Worm (Caenorhabditis elegans) whole organism, L4 larva: ENCODE data around the gene fbxa-171.

ENCODE experiments used
- D1046.2 ChIP-seq: fragments of 200-800 bp; sonication (Bioruptor generic); IDR thresholded peaks from 2 replicates; pipeline ENCODE4 v1.3.6; 2022; ENCODE audit warnings: missing genetic modification characterization, missing compliant biosample characterization
- F10B5.3 ChIP-seq: sonication (generic microtip); optimal IDR thresholded peaks from 2 replicates; lab custom pipeline; 2016; ENCODE audit warnings: mild to moderate bottlenecking, missing genetic modification characterization, missing compliant biosample characterization
- F44E2.7 ChIP-seq: fragments of 200-800 bp; sonication (Bioruptor generic); IDR thresholded peaks from 2 replicates; pipeline ENCODE4 v2.1.2; 2022; ENCODE audit warnings: missing genetic modification characterization, missing compliant biosample characterization
- T20F7.1 ChIP-seq: fragments of 200-800 bp; sonication (Bioruptor generic); optimal IDR thresholded peaks from 2 replicates; lab custom pipeline; 2018; ENCODE audit warnings: mild to moderate bottlenecking, missing genetic modification characterization, missing compliant biosample characterization
- Y105C5A.15 ChIP-seq: fragments of 200-800 bp; sonication (Bioruptor generic); IDR thresholded peaks from 2 replicates; pipeline ENCODE4 v1.3.6; 2022; ENCODE audit warnings: missing genetic modification characterization, missing compliant biosample characterization
- Y48G9A.11 ChIP-seq: fragments of 200-800 bp; sonication (Bioruptor generic); IDR thresholded peaks from 2 replicates; pipeline ENCODE4 v1.3.6; 2022; ENCODE audit warnings: missing genetic modification reagents, missing genetic modification characterization, missing compliant biosample characterization
- Y5F2A.4 ChIP-seq: fragments of 200-800 bp; sonication (Bioruptor generic); optimal IDR thresholded peaks from 2 replicates; lab custom pipeline; 2018; ENCODE audit warnings: mild to moderate bottlenecking, missing genetic modification characterization, missing compliant biosample characterization
- Y75B8A.6 ChIP-seq: fragments of 200-800 bp; sonication (Bioruptor generic); IDR thresholded peaks from 2 replicates; pipeline ENCODE4 v1.3.6; 2022; ENCODE audit warnings: missing genetic modification reagents, missing genetic modification characterization, missing compliant biosample characterization
- ZK337.2 ChIP-seq: fragments of 200-800 bp; sonication (Bioruptor generic); IDR thresholded peaks from 2 replicates; pipeline ENCODE4 v1.3.6; 2022; ENCODE audit warnings: missing genetic modification reagents, missing genetic modification characterization, missing compliant biosample characterization
- aha-1 ChIP-seq: fragments of 150-350 bp; peaks from one replicate; lab custom pipeline; 2014; ENCODE audit warnings: missing biosample characterization, missing genetic modification characterization
- attf-4 ChIP-seq: sonication (generic microtip); optimal IDR thresholded peaks from 3 replicates; lab custom pipeline; 2017; ENCODE audit warnings: missing biosample characterization, missing genetic modification characterization
- ceh-20 ChIP-seq: fragments of 200-800 bp; sonication (Bioruptor generic); IDR thresholded peaks from 2 replicates; pipeline ENCODE4 v1.3.6; 2022; ENCODE audit warnings: missing genetic modification reagents, missing genetic modification characterization, missing compliant biosample characterization
- ceh-28 ChIP-seq: fragments of 150-350 bp; optimal IDR thresholded peaks from 2 replicates; lab custom pipeline; 2014; ENCODE audit warnings: missing biosample characterization, missing genetic modification reagents, missing genetic modification characterization
- ceh-82 ChIP-seq: sonication (generic microtip); optimal IDR thresholded peaks from 2 replicates; lab custom pipeline; 2017; ENCODE audit warnings: missing biosample characterization, missing genetic modification characterization
- daf-19 ChIP-seq: fragments of 200-800 bp; sonication (Bioruptor generic); conservative IDR thresholded peaks from 2 replicates; pipeline ENCODE4 v1.3.6; 2022; ENCODE audit warnings: missing genetic modification characterization, missing compliant biosample characterization
- dmd-9 ChIP-seq: fragments of 200-800 bp; sonication (Bioruptor generic); IDR thresholded peaks from 2 replicates; pipeline ENCODE4 v1.3.6; 2022; ENCODE audit warnings: missing genetic modification reagents, missing genetic modification characterization, missing compliant biosample characterization
- gei-8 ChIP-seq: fragments of 200-800 bp; sonication (Bioruptor generic); optimal IDR thresholded peaks from 2 replicates; lab custom pipeline; 2018; ENCODE audit warnings: mild to moderate bottlenecking, missing genetic modification characterization, missing compliant biosample characterization
- hlh-11 ChIP-seq: fragments of 200-800 bp; sonication (Bioruptor generic); optimal IDR thresholded peaks from 2 replicates; lab custom pipeline; 2018; ENCODE audit warnings: mild to moderate bottlenecking, missing genetic modification characterization, missing compliant biosample characterization
- jun-1 ChIP-seq: fragments of 150-350 bp; optimal IDR thresholded peaks from 2 replicates; lab custom pipeline; 2014; ENCODE audit warnings: missing biosample characterization, missing genetic modification reagents, missing genetic modification characterization
- lim-7 ChIP-seq: fragments of 200-800 bp; sonication (Bioruptor generic); IDR thresholded peaks from 2 replicates; pipeline ENCODE4 v1.3.6; 2022; ENCODE audit warnings: missing genetic modification characterization, missing compliant biosample characterization
- lir-3 ChIP-seq: sonication (generic microtip); optimal IDR thresholded peaks from 2 replicates; lab custom pipeline; 2016; ENCODE audit warnings: mild to moderate bottlenecking, missing genetic modification characterization, missing compliant biosample characterization
- madf-9 ChIP-seq: fragments of 200-800 bp; sonication (Bioruptor generic); conservative IDR thresholded peaks from 2 replicates; pipeline ENCODE4 v1.3.6; 2022; ENCODE audit warnings: missing genetic modification reagents, missing genetic modification characterization, missing compliant biosample characterization
- mes-2 ChIP-seq: sonication (generic microtip); optimal IDR thresholded peaks from 2 replicates; lab custom pipeline; 2016; ENCODE audit warnings: missing genotype, mild to moderate bottlenecking, missing genetic modification characterization, missing compliant biosample characterization; ENCODE audit not compliant: poor library complexity, severe bottlenecking
- mxl-2 ChIP-seq: fragments of 200-800 bp; sonication (Bioruptor generic); conservative IDR thresholded peaks from 2 replicates; pipeline ENCODE4 v1.3.6; 2022; ENCODE audit warnings: missing genetic modification reagents, missing genetic modification characterization, missing compliant biosample characterization
- mxl-3 ChIP-seq: fragments of 200-800 bp; sonication (Bioruptor generic); optimal IDR thresholded peaks from 2 replicates; lab custom pipeline; 2018; ENCODE audit warnings: mild to moderate bottlenecking, missing genetic modification characterization, missing compliant biosample characterization
- nhr-10 ChIP-seq: fragments of 150-350 bp; optimal IDR thresholded peaks from 2 replicates; lab custom pipeline; 2014; ENCODE audit warnings: missing biosample characterization, missing genetic modification characterization
- nhr-102 ChIP-seq: sonication (generic microtip); optimal IDR thresholded peaks from 2 replicates; lab custom pipeline; 2016; ENCODE audit warnings: mild to moderate bottlenecking, missing genetic modification characterization, moderate library complexity, missing compliant biosample characterization
- nhr-11 ChIP-seq: fragments of 150-350 bp; optimal IDR thresholded peaks from 2 replicates; lab custom pipeline; 2014; ENCODE audit warnings: missing biosample characterization, missing genetic modification characterization
- nhr-111 ChIP-seq: fragments of 200-800 bp; sonication (Bioruptor generic); optimal IDR thresholded peaks from 2 replicates; lab custom pipeline; 2018; ENCODE audit warnings: mild to moderate bottlenecking, missing genetic modification characterization, missing compliant biosample characterization
- nhr-41 ChIP-seq: fragments of 200-800 bp; sonication (Bioruptor generic); IDR thresholded peaks from 2 replicates; pipeline ENCODE4 v1.3.6; 2022; ENCODE audit warnings: missing genetic modification reagents, missing genetic modification characterization, missing compliant biosample characterization
- nhr-77 ChIP-seq: fragments of 150-350 bp; optimal IDR thresholded peaks from 2 replicates; lab custom pipeline; 2014; ENCODE audit warnings: missing biosample characterization, missing genetic modification characterization
- pha-4 ChIP-seq, 2 experiments: fragments of 150-350 bp in 1 of 2; fragments of 200-800 bp in 1 of 2; sonication (Bioruptor generic) in 1 of 2; IDR thresholded peaks in 1 of 2; optimal IDR thresholded peaks in 1 of 2; 2 replicates each; pipeline versions ENCODE4 v1.3.6 to Lab custom; 2014 to 2022; ENCODE audit warnings: missing genetic modification characterization in 2 of 2, missing genetic modification reagents in 2 of 2, missing biosample characterization in 1 of 2, missing compliant biosample characterization in 1 of 2
- saeg-2 ChIP-seq: fragments of 200-800 bp; sonication (Bioruptor generic); IDR thresholded peaks from 2 replicates; pipeline ENCODE4 v1.3.6; 2022; ENCODE audit warnings: missing genetic modification reagents, missing genetic modification characterization, missing compliant biosample characterization
- set-16 ChIP-seq: fragments of 200-800 bp; sonication (Bioruptor generic); IDR thresholded peaks from 2 replicates; pipeline ENCODE4 v1.3.6; 2022; ENCODE audit warnings: missing genetic modification reagents, missing genetic modification characterization, missing compliant biosample characterization
- spr-3 ChIP-seq: fragments of 200-800 bp; sonication (Bioruptor generic); optimal IDR thresholded peaks from 2 replicates; lab custom pipeline; 2018; ENCODE audit warnings: mild to moderate bottlenecking, missing genetic modification characterization, missing compliant biosample characterization
- vab-7 ChIP-seq: fragments of 200-800 bp; sonication (Bioruptor generic); IDR thresholded peaks from 2 replicates; pipeline ENCODE4 v1.3.6; 2022; ENCODE audit warnings: missing genetic modification reagents, missing genetic modification characterization, missing compliant biosample characterization
- zfp-2 ChIP-seq: sonication (generic microtip); optimal IDR thresholded peaks from 2 replicates; lab custom pipeline; 2016; ENCODE audit warnings: mild to moderate bottlenecking, missing genetic modification characterization, missing compliant biosample characterization
- zip-2 ChIP-seq: fragments of 150-350 bp; optimal IDR thresholded peaks from 2 replicates; lab custom pipeline; 2014; ENCODE audit warnings: missing biosample characterization, missing genetic modification characterization

fbxa-171 gene

ce11 chrV:17566850-17567249 lies 1.0 kb upstream of the fbxa-171 start, which contains the start of gene C38D9.2:
TSS of gene C38D9.2 (plus strand) at chrV:17567150.
- no peak for TF ChIP-seq spr-3 (GFP tag; lab: Kevin White, UChicago)
- no peak for TF ChIP-seq attf-4
- TF ChIP-seq Y48G9A.11 (GFP tag; lab: Robert Waterston, UW): no peak
- TF ChIP-seq mxl-2 (GFP tag; lab: Robert Waterston, UW): no peak
- no peak for TF ChIP-seq nhr-41 (GFP tag; lab: Robert Waterston, UW)
- no peak for TF ChIP-seq lim-7 (GFP tag; lab: Robert Waterston, UW)
- no peak for TF ChIP-seq nhr-77 (tag; lab: Kevin White, UChicago)
- TF ChIP-seq ceh-20 (GFP tag; lab: Robert Waterston, UW): no peak

- TF ChIP-seq zip-2 (tag; lab: Kevin White, UChicago) (no peak), hlh-11 (tag; lab: Kevin White, UChicago) (no peak), pha-4 (GFP tag; IDR thresholded peaks at IDR 0.05; lab: Robert Waterston, UW) (no peak), pha-4 (tag; optimal IDR thresholded peaks at IDR 0.05; lab: Kevin White, UChicago) (no peak), F44E2.7 (GFP tag; lab: Robert Waterston, UW) (no peak)
Observed at ce11 chrV:17558946-17559345, 6.9 kb downstream of the fbxa-171 start, which contains the start of gene fbxa-172. TSS of gene fbxa-172 (plus strand) at chrV:17559246.

- TF ChIP-seq lir-3 (tag; lab: Kevin White, UChicago): no peak
- TF ChIP-seq Y5F2A.4 (GFP tag; lab: Kevin White, UChicago): no peak
- TF ChIP-seq gei-8 (GFP tag; lab: Kevin White, UChicago): no peak
- no peak for TF ChIP-seq T20F7.1
- TF ChIP-seq ceh-28: no peak
- no peak for TF ChIP-seq dmd-9 (GFP tag; lab: Robert Waterston, UW)
- TF ChIP-seq nhr-102 (tag; lab: Kevin White, UChicago): no peak
- no peak for TF ChIP-seq nhr-11
- TF ChIP-seq Y105C5A.15 (GFP tag; lab: Robert Waterston, UW): no peak
- no peak for TF ChIP-seq nhr-111
- TF ChIP-seq vab-7 (GFP tag; lab: Robert Waterston, UW): no peak
- no peak for TF ChIP-seq mes-2 (tag; lab: Kevin White, UChicago)
- TF ChIP-seq ceh-82 (tag; lab: Kevin White, UChicago): no peak
- no peak for TF ChIP-seq ZK337.2 (GFP tag; lab: Robert Waterston, UW)
- no peak for TF ChIP-seq mxl-2 (GFP tag; lab: Robert Waterston, UW)
- TF ChIP-seq zfp-2 (tag; lab: Kevin White, UChicago): no peak
- TF ChIP-seq F10B5.3 (tag; lab: Kevin White, UChicago): no peak
- no peak for TF ChIP-seq Y48G9A.11 (GFP tag; lab: Robert Waterston, UW)
- TF ChIP-seq saeg-2 (GFP tag; lab: Robert Waterston, UW): no peak
Observed at ce11 chrV:17558377-17558776, 7.4 kb downstream of the fbxa-171 start, which contains the start of gene fbxa-174. TSS of gene fbxa-174 (minus strand) at chrV:17558477.

ce11 chrV:17552759-17553158 lies 13.0 kb downstream of the fbxa-171 start, which contains the start of gene C38D9.8:
TSS of gene C38D9.8 (minus strand) at chrV:17552859.
- TF ChIP-seq D1046.2 (GFP tag; lab: Robert Waterston, UW): no peak
- TF ChIP-seq madf-9: no peak
- TF ChIP-seq F44E2.7 (GFP tag; lab: Robert Waterston, UW): no peak
- no peak for TF ChIP-seq daf-19 (GFP tag; lab: Robert Waterston, UW)
- no peak for TF ChIP-seq zfp-2 (tag; lab: Kevin White, UChicago)
- TF ChIP-seq jun-1 (tag; lab: Kevin White, UChicago): no peak
- TF ChIP-seq aha-1 (tag; lab: Kevin White, UChicago): no peak
- TF ChIP-seq mxl-3 (GFP tag; lab: Kevin White, UChicago): no peak
- TF ChIP-seq set-16: no peak
- no peak for TF ChIP-seq nhr-10
- no peak for TF ChIP-seq Y75B8A.6
- TF ChIP-seq dmd-9 (GFP tag; lab: Robert Waterston, UW): no peak
- TF ChIP-seq hlh-11 (tag; lab: Kevin White, UChicago): no peak
